Worm (Caenorhabditis elegans) whole organism, L3 larva: ENCODE measurements around the gene puf-9.

Experiments used
- R02D3.7 ChIP-seq: fragments of 150-350 bp; optimal IDR thresholded peaks from 2 replicates; lab custom pipeline; 2014; ENCODE audit warnings: missing biosample characterization, missing genetic modification characterization
- ZK546.5 ChIP-seq: sonication (generic microtip); optimal IDR thresholded peaks from 2 replicates; lab custom pipeline; 2017; ENCODE audit warnings: missing biosample characterization, missing genetic modification characterization
- ama-1 ChIP-seq: fragments of 150-350 bp; optimal IDR thresholded peaks from 2 replicates; lab custom pipeline; 2018
- ceh-16 ChIP-seq: sonication (generic microtip); optimal IDR thresholded peaks from 2 replicates; lab custom pipeline; 2017; ENCODE audit warnings: missing biosample characterization, missing genetic modification characterization
- elt-1 ChIP-seq: fragments of 150-350 bp; optimal IDR thresholded peaks from 2 replicates; lab custom pipeline; 2014; ENCODE audit warnings: missing biosample characterization, missing genetic modification characterization
- lsy-12 ChIP-seq: sonication (generic microtip); optimal IDR thresholded peaks from 2 replicates; lab custom pipeline; 2016; ENCODE audit warnings: mild to moderate bottlenecking, missing genetic modification characterization, missing compliant biosample characterization
- mdl-1 ChIP-seq: fragments of 150-350 bp; optimal IDR thresholded peaks from 2 replicates; lab custom pipeline; 2014; ENCODE audit warnings: missing biosample characterization, missing genetic modification characterization
- nhr-11 ChIP-seq: fragments of 150-350 bp; optimal IDR thresholded peaks from 2 replicates; lab custom pipeline; 2014; ENCODE audit warnings: missing biosample characterization, missing genetic modification characterization
- nhr-28 ChIP-seq: fragments of 150-350 bp; optimal IDR thresholded peaks from 2 replicates; lab custom pipeline; 2014; ENCODE audit warnings: missing biosample characterization, missing genetic modification characterization
- pha-4 ChIP-seq: fragments of 150-350 bp; optimal IDR thresholded peaks from 2 replicates; lab custom pipeline; 2014; ENCODE audit warnings: missing biosample characterization, missing genetic modification reagents, missing genetic modification characterization
- pqm-1 ChIP-seq: fragments of 150-350 bp; optimal IDR thresholded peaks from 2 replicates; lab custom pipeline; 2017; ENCODE audit warnings: missing biosample characterization, missing genetic modification characterization, inconsistent platforms
- tbx-2 ChIP-seq: sonication (generic microtip); optimal IDR thresholded peaks from 2 replicates; lab custom pipeline; 2016; ENCODE audit warnings: mild to moderate bottlenecking, missing genetic modification characterization, missing compliant biosample characterization

- TF ChIP-seq ZK546.5 (tag; lab: Kevin White, UChicago) (no peak), nhr-28 (no peak), nhr-11 (tag; lab: Kevin White, UChicago) (no peak), pha-4 (tag; lab: Kevin White, UChicago) (no peak), R02D3.7 (tag; lab: Kevin White, UChicago) (no peak), ama-1 (no peak), tbx-2 (tag; lab: Kevin White, UChicago) (no peak), lsy-12 (tag; lab: Kevin White, UChicago) (no peak), elt-1 (tag; lab: Kevin White, UChicago) (no peak), mdl-1 (no peak), ceh-16 (no peak), pqm-1 (tag; lab: Kevin White, UChicago) (no peak)
These were observed 37.9 kb upstream of the puf-9 start for ce11 chrX:5803492-5803891.
